Fruit fly (Drosophila melanogaster) whole organism, embryonic: ENCODE data around the gene srl.

Source experiments
- CG11723 ChIP-seq: fragments of 200-800 bp; sonication (Bioruptor generic); optimal IDR thresholded peaks from 2 replicates; lab custom pipeline; 2017; ENCODE audit warnings: missing biosample characterization, mild to moderate bottlenecking, missing genetic modification characterization
- CG1602 ChIP-seq: fragments of 200-800 bp; sonication (Bioruptor generic); optimal IDR thresholded peaks from 3 replicates; lab custom pipeline; 2016; ENCODE audit warnings: missing biosample characterization, missing genetic modification characterization
- CG17612 ChIP-seq: fragments of 200-800 bp; sonication (Bioruptor generic); IDR thresholded peaks from 2 replicates; pipeline ENCODE4 v1.3.6; 2022; ENCODE audit warnings: missing biosample characterization, missing genetic modification characterization
- CG2116 ChIP-seq: fragments of 200-800 bp; sonication (Bioruptor generic); optimal IDR thresholded peaks from 3 replicates; lab custom pipeline; 2018; ENCODE audit warnings: missing biosample characterization, mild to moderate bottlenecking, missing genetic modification characterization
- CG6254 ChIP-seq: fragments of 200-800 bp; sonication (Bioruptor generic); optimal IDR thresholded peaks from 3 replicates; lab custom pipeline; 2017; ENCODE audit warnings: mild to moderate bottlenecking, missing biosample characterization, missing genetic modification reagents, missing genetic modification characterization
- CG6272 ChIP-seq: fragments of 200-800 bp; sonication (Bioruptor generic); IDR thresholded peaks from 2 replicates; pipeline ENCODE4 v1.3.6; 2022; ENCODE audit warnings: missing biosample characterization, missing genetic modification characterization
- CG7745 ChIP-seq: fragments of 200-800 bp; sonication (Bioruptor generic); optimal IDR thresholded peaks from 2 replicates; lab custom pipeline; 2018; ENCODE audit warnings: missing biosample characterization, mild to moderate bottlenecking, missing genetic modification characterization, moderate library complexity
- CG7786 ChIP-seq: fragments of 200-800 bp; sonication (Bioruptor generic); optimal IDR thresholded peaks from 2 replicates; lab custom pipeline; 2016; ENCODE audit warnings: missing biosample characterization, missing genetic modification characterization
- CG9437 ChIP-seq: fragments of 200-800 bp; sonication (Bioruptor generic); optimal IDR thresholded peaks from 2 replicates; lab custom pipeline; 2018; ENCODE audit warnings: missing biosample characterization, mild to moderate bottlenecking, missing genetic modification characterization
- Camta ChIP-seq: fragments of 200-800 bp; sonication (Bioruptor generic); optimal IDR thresholded peaks from 2 replicates; lab custom pipeline; 2016; ENCODE audit warnings: missing biosample characterization, missing genetic modification characterization
- CoRest ChIP-seq: fragments of 200-800 bp; sonication (Bioruptor generic); optimal IDR thresholded peaks from 3 replicates; lab custom pipeline; 2018; ENCODE audit warnings: missing biosample characterization, mild to moderate bottlenecking, missing genetic modification characterization, moderate library complexity
- Dad ChIP-seq: fragments of 200-800 bp; sonication (Bioruptor generic); optimal IDR thresholded peaks from 3 replicates; lab custom pipeline; 2016; ENCODE audit warnings: missing biosample characterization, missing genetic modification characterization
- Doc2 ChIP-seq: fragments of 200-800 bp; sonication (Bioruptor generic); IDR thresholded peaks from 2 replicates; pipeline ENCODE4 v1.3.6; 2022; ENCODE audit warnings: missing biosample characterization, missing genetic modification characterization
- Dref ChIP-seq: fragments of 200-800 bp; sonication (Bioruptor generic); IDR thresholded peaks from 2 replicates; pipeline ENCODE4 v1.3.6; 2022; ENCODE audit warnings: missing biosample characterization, missing genetic modification characterization
- E2f2 ChIP-seq: fragments of 200-800 bp; sonication (Bioruptor generic); IDR thresholded peaks from 2 replicates; pipeline ENCODE4 v1.3.6; 2022; ENCODE audit warnings: missing biosample characterization, missing genetic modification characterization
- Fer2 ChIP-seq: fragments of 200-800 bp; sonication (Bioruptor generic); optimal IDR thresholded peaks from 2 replicates; lab custom pipeline; 2018; ENCODE audit warnings: missing biosample characterization, mild to moderate bottlenecking, missing genetic modification characterization, moderate library complexity
- H2.0 ChIP-seq: fragments of 200-800 bp; sonication (Bioruptor generic); IDR thresholded peaks from 2 replicates; pipeline ENCODE4 v1.3.6; 2022; ENCODE audit warnings: missing biosample characterization, missing genetic modification characterization
- HLH4C ChIP-seq: fragments of 200-800 bp; sonication (Bioruptor generic); IDR thresholded peaks from 3 replicates; pipeline ENCODE4 v1.3.6; 2022; ENCODE audit warnings: missing biosample characterization, missing genetic modification characterization; ENCODE audit not compliant: partially characterized antibody
- Hr39 ChIP-seq: fragments of >200 bp; optimal IDR thresholded peaks from 2 replicates; lab custom pipeline; 2017
- MBD-R2 ChIP-seq: fragments of 200-800 bp; sonication (Bioruptor generic); IDR thresholded peaks from 2 replicates; pipeline ENCODE4 v1.3.6; 2022; ENCODE audit warnings: missing biosample characterization, missing genetic modification characterization
- Mad ChIP-seq: fragments of 200-800 bp; sonication (Bioruptor generic); optimal IDR thresholded peaks from 2 replicates; lab custom pipeline; 2016; ENCODE audit warnings: missing biosample characterization, missing genetic modification characterization
- Oaz ChIP-seq: fragments of 200-800 bp; sonication (Bioruptor generic); IDR thresholded peaks from 2 replicates; pipeline ENCODE4 v1.3.6; 2022; ENCODE audit warnings: missing biosample characterization, missing genetic modification characterization
- Optix ChIP-seq: fragments of 200-800 bp; sonication (Bioruptor generic); IDR thresholded peaks from 3 replicates; pipeline ENCODE4 v1.3.6; 2022; ENCODE audit warnings: missing biosample characterization, missing genetic modification characterization
- PHDP ChIP-seq: fragments of 200-800 bp; sonication (Bioruptor generic); optimal IDR thresholded peaks from 3 replicates; lab custom pipeline; 2018; ENCODE audit warnings: missing biosample characterization, mild to moderate bottlenecking, missing genetic modification characterization, moderate library complexity
- Stat92E ChIP-seq, 3 experiments: fragments of >200 bp in 2 of 3; fragments of 200-800 bp in 1 of 3; sonication (Bioruptor generic) in 1 of 3; optimal IDR thresholded peaks; 2 replicates each; lab custom pipeline; 2017 to 2019; ENCODE audit warnings: missing biosample characterization in 3 of 3, missing genetic modification characterization in 3 of 3, mild to moderate bottlenecking in 1 of 3, moderate library complexity in 1 of 3
- Tbp ChIP-seq: fragments of >200 bp; optimal IDR thresholded peaks from 2 replicates; lab custom pipeline; 2018; ENCODE audit warnings: missing biosample characterization, missing genetic modification characterization
- ase ChIP-seq: fragments of 200-800 bp; sonication (Bioruptor generic); IDR thresholded peaks from 3 replicates; pipeline ENCODE4 v1.3.6; 2022; ENCODE audit warnings: missing biosample characterization, missing genetic modification characterization
- chm ChIP-seq: fragments of 200-800 bp; sonication (Bioruptor generic); IDR thresholded peaks from 2 replicates; pipeline ENCODE4 v1.3.6; 2022; ENCODE audit warnings: missing biosample characterization, missing genetic modification characterization
- ci ChIP-seq: fragments of 200-800 bp; sonication (Bioruptor generic); IDR thresholded peaks from 3 replicates; pipeline ENCODE4 v1.3.6; 2022; ENCODE audit warnings: missing biosample characterization, missing genetic modification characterization
- corto ChIP-seq: fragments of 200-800 bp; sonication (Bioruptor generic); optimal IDR thresholded peaks from 2 replicates; lab custom pipeline; 2016; ENCODE audit warnings: missing biosample characterization, mild to moderate bottlenecking, missing genetic modification characterization, moderate library complexity
- croc ChIP-seq: fragments of 200-800 bp; sonication (Bioruptor generic); conservative IDR thresholded peaks from 3 replicates; pipeline ENCODE4 v1.3.6; 2022; ENCODE audit warnings: missing biosample characterization, missing genetic modification characterization
- dan ChIP-seq: fragments of 200-800 bp; sonication (Bioruptor generic); IDR thresholded peaks from 2 replicates; pipeline ENCODE4 v1.3.6; 2022; ENCODE audit warnings: missing biosample characterization, missing genetic modification characterization
- dati ChIP-seq: fragments of 200-800 bp; sonication (Bioruptor generic); IDR thresholded peaks from 2 replicates; pipeline ENCODE4 v1.3.6; 2022; ENCODE audit warnings: missing biosample characterization, missing genetic modification characterization
- emc ChIP-seq: fragments of 200-800 bp; sonication (Bioruptor generic); optimal IDR thresholded peaks from 2 replicates; lab custom pipeline; 2016; ENCODE audit warnings: missing biosample characterization, missing genetic modification characterization
- exex ChIP-seq: fragments of 200-800 bp; sonication (Bioruptor generic); optimal IDR thresholded peaks from 4 replicates; lab custom pipeline; 2018; ENCODE audit warnings: missing biosample characterization, mild to moderate bottlenecking, missing genetic modification characterization, moderate library complexity
- fd102C ChIP-seq: fragments of 200-800 bp; sonication (Bioruptor generic); optimal IDR thresholded peaks from 2 replicates; lab custom pipeline; 2018; ENCODE audit warnings: missing biosample characterization, mild to moderate bottlenecking, missing genetic modification characterization, moderate library complexity
- fu2 ChIP-seq: fragments of 200-800 bp; sonication (Bioruptor generic); optimal IDR thresholded peaks from 2 replicates; lab custom pipeline; 2016; ENCODE audit warnings: missing biosample characterization, missing genetic modification characterization
- ham ChIP-seq: fragments of 200-800 bp; sonication (Bioruptor generic); IDR thresholded peaks from 2 replicates; pipeline ENCODE4 v1.3.6; 2022; ENCODE audit warnings: missing biosample characterization, missing genetic modification characterization
- insv ChIP-seq, 2 experiments: fragments of 200-800 bp; sonication (Bioruptor generic); optimal IDR thresholded peaks; 3 replicates each; lab custom pipeline; 2016 to 2018; ENCODE audit warnings: missing biosample characterization in 2 of 2, missing genetic modification characterization in 2 of 2
- kah ChIP-seq: fragments of 200-800 bp; sonication (Bioruptor generic); optimal IDR thresholded peaks from 2 replicates; lab custom pipeline; 2018; ENCODE audit warnings: missing biosample characterization, mild to moderate bottlenecking, missing genetic modification characterization
- knrl ChIP-seq: fragments of 200-800 bp; sonication (Bioruptor generic); IDR thresholded peaks from 3 replicates; pipeline ENCODE4 v1.3.6; 2022; ENCODE audit warnings: missing biosample characterization, missing genetic modification characterization; ENCODE audit not compliant: partially characterized antibody
- lab ChIP-seq: fragments of 200-800 bp; sonication (Bioruptor generic); optimal IDR thresholded peaks from 3 replicates; lab custom pipeline; 2017; ENCODE audit warnings: missing biosample characterization, missing genetic modification characterization, mild to moderate bottlenecking, moderate library complexity, missing genetic modification reagents
- lola ChIP-seq, 3 experiments: fragments of >200 bp in 2 of 3; fragments of 200-800 bp in 1 of 3; sonication (Bioruptor generic) in 1 of 3; optimal IDR thresholded peaks; 2 replicates each; lab custom pipeline; 2017 to 2019; ENCODE audit warnings: missing biosample characterization in 3 of 3, missing genetic modification characterization in 3 of 3, mild to moderate bottlenecking in 1 of 3, moderate library complexity in 1 of 3
- psq ChIP-seq: fragments of 200-800 bp; sonication (Bioruptor generic); optimal IDR thresholded peaks from 2 replicates; lab custom pipeline; 2017; ENCODE audit warnings: missing biosample characterization, missing genetic modification characterization
- pum ChIP-seq: fragments of 200-800 bp; sonication (Bioruptor generic); optimal IDR thresholded peaks from 2 replicates; lab custom pipeline; 2016; ENCODE audit warnings: missing biosample characterization, missing genetic modification characterization
- rib ChIP-seq: fragments of 200-800 bp; sonication (Bioruptor generic); IDR thresholded peaks from 2 replicates; pipeline ENCODE4 v1.3.6; 2022; ENCODE audit warnings: missing biosample characterization, missing genetic modification characterization
- unc-4 ChIP-seq: fragments of 200-800 bp; sonication (Bioruptor generic); IDR thresholded peaks from 2 replicates; pipeline ENCODE4 v1.3.6; 2022; ENCODE audit warnings: missing biosample characterization, missing genetic modification characterization; ENCODE audit not compliant: partially characterized antibody
- yki ChIP-seq: fragments of >200 bp; optimal IDR thresholded peaks from 3 replicates; lab custom pipeline; 2018
- zf30C ChIP-seq: fragments of 200-800 bp; sonication (Bioruptor generic); optimal IDR thresholded peaks from 3 replicates; lab custom pipeline; 2018; ENCODE audit warnings: missing biosample characterization, mild to moderate bottlenecking, missing genetic modification characterization

The srl gene

dm6 chr3R:4478220-4479037, 49.3 kb upstream of the srl start (continued):
- peak; percentile 68 for TF ChIP-seq yki (lab: Kevin White, UChicago)
- TF ChIP-seq dan (GFP tag; lab: Robert Waterston, UW) = no peak
- TF ChIP-seq CG6254 = peak; percentile 73
- peak in 1 of 3 experiments; percentile 51 for TF ChIP-seq Stat92E (GFP tag; optimal IDR thresholded peaks at IDR 0.05; lab: Kevin White, UChicago)
- peak; percentile 54 for TF ChIP-seq emc
- TF ChIP-seq CG7786 (GFP tag; lab: Kevin White, UChicago) = peak; percentile 85
- TF ChIP-seq Dref = 0 out of 2 replicates have a peak, but pooled peaks have one; percentile 5
- TF ChIP-seq CG6272 (GFP tag; lab: Robert Waterston, UW) = 0 out of 2 replicates have a peak, but pooled peaks have one; percentile 20
- peak; percentile 89 for TF ChIP-seq PHDP (tag; lab: Kevin White, UChicago)
- TF ChIP-seq unc-4 (GFP tag; lab: Robert Waterston, UW) = no peak; the same call in 1 of the 2 replicates
- TF ChIP-seq lab (GFP tag; lab: Kevin White, UChicago) = peak; percentile 94
- peak; percentile 35; the same call in 1 of the 2 replicates for TF ChIP-seq ham
- peak; percentile 89 for TF ChIP-seq Mad (GFP tag; lab: Kevin White, UChicago)
- peak; percentile 91 for TF ChIP-seq H2.0 (GFP tag; lab: Robert Waterston, UW)
- TF ChIP-seq Doc2 (GFP tag; lab: Robert Waterston, UW) = no peak
- TF ChIP-seq zf30C (GFP tag; lab: Kevin White, UChicago) = no peak
- TF ChIP-seq pum (GFP tag; lab: Kevin White, UChicago) = peak; percentile 79
- TF ChIP-seq CG2116 = peak; percentile 41
- no peak for TF ChIP-seq fd102C (GFP tag; lab: Kevin White, UChicago)
- 0 out of 3 replicates have a peak, but pooled peaks have one; percentile 22 for TF ChIP-seq croc (GFP tag; lab: Robert Waterston, UW)
- TF ChIP-seq corto (GFP tag; lab: Kevin White, UChicago) = peak; percentile 63
- no peak for TF ChIP-seq insv (GFP tag; optimal IDR thresholded peaks at IDR 0.05; lab: Kevin White, UChicago)
- peak; percentile 97 for TF ChIP-seq chm (GFP tag; lab: Robert Waterston, UW)
- peak; percentile 75 for TF ChIP-seq kah (GFP tag; lab: Kevin White, UChicago)
- peak; percentile 74 for TF ChIP-seq CG11723 (GFP tag; lab: Kevin White, UChicago)
- TF ChIP-seq psq = peak; percentile 30
- peak; percentile 42 for TF ChIP-seq exex
- TF ChIP-seq Oaz = peak; percentile 71
- TF ChIP-seq lola (GFP tag; optimal IDR thresholded peaks at IDR 0.05; lab: Kevin White, UChicago) = peak in 1 of 3 experiments; percentile 60
- TF ChIP-seq ase (GFP tag; lab: Robert Waterston, UW) = peak; percentile 74; the same call in 2 of the 3 replicates
- TF ChIP-seq Optix (GFP tag; lab: Robert Waterston, UW) = peak; percentile 79
- peak; percentile 70 for TF ChIP-seq CG9437 (GFP tag; lab: Kevin White, UChicago)
- TF ChIP-seq CG1602 (GFP tag; lab: Kevin White, UChicago) = peak; percentile 74
- TF ChIP-seq MBD-R2 (GFP tag; lab: Robert Waterston, UW) = peak; percentile 79
- TF ChIP-seq Hr39 (lab: Kevin White, UChicago) = no peak
- TF ChIP-seq knrl (GFP tag; lab: Robert Waterston, UW) = 0 out of 3 replicates have a peak, but pooled peaks have one; percentile 27
- no peak for TF ChIP-seq Tbp (GFP tag; lab: Kevin White, UChicago)
- 0 out of 3 replicates have a peak, but pooled peaks have one; percentile 43 for TF ChIP-seq HLH4C (GFP tag; lab: Robert Waterston, UW)
- TF ChIP-seq Camta (GFP tag; lab: Kevin White, UChicago) = peak; percentile 83
- peak; percentile 73; the same call in 1 of the 2 replicates for TF ChIP-seq rib
- peak; percentile 83 for TF ChIP-seq Dad
- peak; percentile 18 for TF ChIP-seq CG7745 (tag; lab: Kevin White, UChicago)
- peak; percentile 81 for TF ChIP-seq dati (GFP tag; lab: Robert Waterston, UW)
- TF ChIP-seq ci (GFP tag; lab: Robert Waterston, UW) = peak; percentile 97
- TF ChIP-seq CG17612 (GFP tag; lab: Robert Waterston, UW) = peak; percentile 75
- peak; percentile 81 for TF ChIP-seq fu2 (GFP tag; lab: Kevin White, UChicago)
- TF ChIP-seq Fer2 (tag; lab: Kevin White, UChicago) = peak; percentile 63
- TF ChIP-seq E2f2 (GFP tag; lab: Robert Waterston, UW) = peak; percentile 65
- peak; percentile 73 for TF ChIP-seq CoRest (tag; lab: Kevin White, UChicago)
